Fruit fly (Drosophila melanogaster): ENCODE measurements around the gene spg.

spg gene

dm6 chr3R:28850662-28851257 is 5.7 kb downstream of the spg start (continued):
- no peak for TF ChIP-seq fkh (GFP tag; optimal IDR thresholded peaks at IDR 0.05)
- peak; percentile 8 for TF ChIP-seq CG16779 (tag; optimal IDR thresholded peaks at IDR 0.05)
- TF ChIP-seq lz (GFP tag; optimal IDR thresholded peaks at IDR 0.05): no peak
- TF ChIP-seq CG1621 (tag; optimal IDR thresholded peaks at IDR 0.05): no peak
- no peak for TF ChIP-seq Smox (GFP tag; optimal IDR thresholded peaks at IDR 0.05)
- TF ChIP-seq Met (GFP tag; optimal IDR thresholded peaks at IDR 0.05): no peak
- TF ChIP-seq CG6163 (GFP tag; IDR thresholded peaks at IDR 0.05): peak; percentile 67
- TF ChIP-seq Eip93F (GFP tag; optimal IDR thresholded peaks at IDR 0.05): no peak
- TF ChIP-seq CG3032 (tag; optimal IDR thresholded peaks at IDR 0.05): peak; percentile 29
- no peak for TF ChIP-seq CG11902 (GFP tag; optimal IDR thresholded peaks at IDR 0.05)
- TF ChIP-seq Eip78C (GFP tag): peak; percentile 63
- no peak for TF ChIP-seq CG9139 (GFP tag; optimal IDR thresholded peaks at IDR 0.05)
- peak; percentile 2 for TF ChIP-seq CG10631 (GFP tag; optimal IDR thresholded peaks at IDR 0.05)
- TF ChIP-seq Eip75B (GFP tag; optimal IDR thresholded peaks at IDR 0.05): peak; percentile 40
- TF ChIP-seq CG11294 (GFP tag; IDR thresholded peaks at IDR 0.05): peak; percentile 38
- TF ChIP-seq CG8319 (GFP tag; optimal IDR thresholded peaks at IDR 0.05): no peak
- TF ChIP-seq pdm3 (GFP tag; optimal IDR thresholded peaks at IDR 0.05): peak; percentile 45
- peak; percentile 40 for TF ChIP-seq acj6 (GFP tag; optimal IDR thresholded peaks at IDR 0.05)
- TF ChIP-seq CG15336 (GFP tag; IDR thresholded peaks at IDR 0.05): peak; percentile 90
- peak; percentile 6 for TF ChIP-seq net (GFP tag; optimal IDR thresholded peaks at IDR 0.05)
- no peak for TF ChIP-seq vri (GFP tag; optimal IDR thresholded peaks at IDR 0.05)
- no peak for TF ChIP-seq cyc (GFP tag; optimal IDR thresholded peaks at IDR 0.05)
- TF ChIP-seq achi (GFP tag; optimal IDR thresholded peaks at IDR 0.05): peak; percentile 1
- peak; percentile 34 for TF ChIP-seq CG3919 (GFP tag; optimal IDR thresholded peaks at IDR 0.05)
- peak in 1 of 2 experiments; percentile 46 for TF ChIP-seq salr (GFP tag; optimal IDR thresholded peaks at IDR 0.05)
- TF ChIP-seq Hr38 (GFP tag; optimal IDR thresholded peaks at IDR 0.05): no peak
- no peak for TF ChIP-seq dsx (GFP tag; optimal IDR thresholded peaks at IDR 0.05; ENCODE audit: poor library complexity, severe bottlenecking)
- TF ChIP-seq CG8119 (GFP tag; IDR thresholded peaks at IDR 0.05): peak; percentile 80
- peak; percentile 24 for TF ChIP-seq Lpt (GFP tag; optimal IDR thresholded peaks at IDR 0.05)
- TF ChIP-seq esn (GFP tag; optimal IDR thresholded peaks at IDR 0.05): no peak

- no peak for TF ChIP-seq Hr38 (GFP tag; optimal IDR thresholded peaks at IDR 0.05)
- TF ChIP-seq ss (GFP tag; optimal IDR thresholded peaks at IDR 0.05): peak in 1 of 2 experiments; percentile 58
- TF ChIP-seq eg (GFP tag; IDR thresholded peaks at IDR 0.05): no peak
- TF ChIP-seq achi (GFP tag; optimal IDR thresholded peaks at IDR 0.05): no peak
- TF ChIP-seq fd59A (GFP tag; optimal IDR thresholded peaks at IDR 0.05): no peak
- peak; percentile 11 for TF ChIP-seq CG6854 (GFP tag; optimal IDR thresholded peaks at IDR 0.05)
- TF ChIP-seq CG4318 (GFP tag; optimal IDR thresholded peaks at IDR 0.05): no peak
Observed at dm6 chr3R:28851530-28851929, 6.5 kb downstream of the spg start.

- no peak for TF ChIP-seq Blimp-1 (GFP tag; optimal IDR thresholded peaks at IDR 0.05)
- TF ChIP-seq dsx (GFP tag; optimal IDR thresholded peaks at IDR 0.05; ENCODE audit: poor library complexity, severe bottlenecking): no peak
- peak; percentile 25 for TF ChIP-seq Lpt (GFP tag; optimal IDR thresholded peaks at IDR 0.05)
- TF ChIP-seq dac (GFP tag; optimal IDR thresholded peaks at IDR 0.05): peak; percentile 53
- peak; percentile 40 for TF ChIP-seq CG6808 (GFP tag; optimal IDR thresholded peaks at IDR 0.05)
- TF ChIP-seq fd85E (GFP tag; optimal IDR thresholded peaks at IDR 0.05): no peak
- TF ChIP-seq achi (GFP tag; optimal IDR thresholded peaks at IDR 0.05): peak; percentile 58
- peak; percentile 38; the same call in 1 of the 3 replicates for TF ChIP-seq CG8119 (GFP tag; IDR thresholded peaks at IDR 0.05)
- no peak for TF ChIP-seq CG15336 (GFP tag; IDR thresholded peaks at IDR 0.05)
- peak; percentile 1 for TF ChIP-seq Smox (GFP tag; optimal IDR thresholded peaks at IDR 0.05)
- TF ChIP-seq Eip93F (GFP tag; optimal IDR thresholded peaks at IDR 0.05): no peak
- TF ChIP-seq fkh (GFP tag; optimal IDR thresholded peaks at IDR 0.05): no peak
- TF ChIP-seq Sox15 (GFP tag; optimal IDR thresholded peaks at IDR 0.05): peak; percentile 14
- peak; percentile 77 for TF ChIP-seq CG10631 (GFP tag; optimal IDR thresholded peaks at IDR 0.05)
- peak; percentile 57 for TF ChIP-seq CG6276 (GFP tag; optimal IDR thresholded peaks at IDR 0.05)
- peak; percentile 64 for TF ChIP-seq acj6 (GFP tag; optimal IDR thresholded peaks at IDR 0.05)
- peak; percentile 51 for TF ChIP-seq Eip75B (GFP tag; optimal IDR thresholded peaks at IDR 0.05)
- no peak for TF ChIP-seq Ets21C (GFP tag; optimal IDR thresholded peaks at IDR 0.05)
- TF ChIP-seq CG6854 (GFP tag; optimal IDR thresholded peaks at IDR 0.05): no peak
- no peak for TF ChIP-seq CG1621 (tag; optimal IDR thresholded peaks at IDR 0.05)
- no peak for TF ChIP-seq vri (GFP tag; optimal IDR thresholded peaks at IDR 0.05)
- peak; percentile 67 for TF ChIP-seq Hr4 (GFP tag; optimal IDR thresholded peaks at IDR 0.05)
- TF ChIP-seq Hr39 (GFP tag; optimal IDR thresholded peaks at IDR 0.05): peak; percentile 5
- no peak for TF ChIP-seq Sox102F (GFP tag; optimal IDR thresholded peaks at IDR 0.05)
- TF ChIP-seq CG11762 (GFP tag; optimal IDR thresholded peaks at IDR 0.05; ENCODE audit: insufficient read depth): no peak
- TF ChIP-seq CG4318 (GFP tag; optimal IDR thresholded peaks at IDR 0.05): peak; percentile 69
- TF ChIP-seq CG3032 (tag; optimal IDR thresholded peaks at IDR 0.05): peak; percentile 31
Observed at dm6 chr3R:28851966-28852377, 6.9 kb downstream of the spg start.

Measured in whole organism, prepupa.